Fruit fly (Drosophila melanogaster) Kc167 (cell line): ENCODE results near the gene ND-51.

ENCODE experiments used
- Sin3A ChIP-seq: fragments of >200 bp; optimal IDR thresholded peaks from 2 replicates; lab custom pipeline; 2018; ENCODE audit warnings: missing external identifiers
- psq ChIP-seq: fragments of >200 bp; optimal IDR thresholded peaks from 2 replicates; lab custom pipeline; 2017; ENCODE audit warnings: missing external identifiers

DNA sequence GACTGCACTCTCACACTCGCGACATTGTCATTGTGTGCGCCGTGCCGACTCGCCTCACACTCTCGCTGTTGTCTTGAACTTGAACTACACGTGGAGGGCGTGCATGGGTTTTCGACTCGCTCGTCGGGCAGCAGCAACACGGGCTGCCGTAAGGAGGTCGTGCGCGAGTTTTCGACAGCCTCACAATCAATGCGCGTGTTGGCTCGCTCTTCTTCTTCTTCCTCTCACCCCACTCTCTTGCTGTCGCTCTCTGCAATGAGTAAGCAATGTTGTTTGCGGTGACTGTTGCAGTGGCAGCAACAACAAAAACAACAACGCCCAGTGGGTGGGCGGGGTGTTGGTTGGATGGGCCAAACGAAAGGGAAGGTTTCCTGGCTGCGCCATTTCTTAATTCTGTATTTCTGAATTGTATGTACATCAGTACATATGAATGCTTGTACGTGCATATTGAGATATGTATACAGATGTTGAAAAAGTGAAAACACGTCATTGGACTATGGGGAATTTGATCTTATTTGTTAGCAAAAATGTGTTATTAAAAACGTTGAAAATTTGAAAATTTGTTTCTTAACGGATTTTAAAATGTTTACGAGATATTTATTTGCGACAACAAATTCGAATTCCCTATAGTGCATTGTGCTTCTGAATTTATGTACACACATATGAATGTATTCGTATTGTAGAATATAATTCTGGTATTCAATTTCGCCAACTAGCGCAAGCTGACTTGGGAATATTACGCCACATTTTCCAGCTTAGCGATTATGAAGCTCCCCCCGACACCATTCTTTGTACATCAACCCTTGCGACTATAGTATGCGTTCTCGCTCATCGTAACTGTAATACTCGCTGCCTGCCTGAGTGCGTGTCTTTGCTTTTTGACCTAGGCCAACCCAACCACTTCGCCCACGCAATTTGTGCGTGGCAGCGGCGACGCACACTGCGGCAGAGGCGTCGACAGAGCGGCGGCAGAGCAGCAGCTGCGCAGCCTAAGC is 26.1 kb upstream of the ND-51 start:
- no peak for TF ChIP-seq Sin3A (lab: Kevin White, UChicago)
- TF ChIP-seq psq (lab: Kevin White, UChicago): no peak
